Worm (Caenorhabditis elegans) whole organism, L4/young adult: Measurements from ENCODE around the gene kin-34.
"Not testable (repeated sequence)": the region's sequence is repeated elsewhere in the genome, so short reads cannot be mapped to it uniquely, and the experiment has no call there.

ENCODE experiments used
- W03F9.2 ChIP-seq: fragments of 150-350 bp; optimal IDR thresholded peaks from 2 replicates; lab custom pipeline; 2014; ENCODE audit warnings: missing biosample characterization, missing genetic modification characterization
- dao-5 ChIP-seq: sonication (generic microtip); optimal IDR thresholded peaks from 2 replicates; lab custom pipeline; 2016; ENCODE audit warnings: missing genotype, missing genetic modification characterization, moderate library complexity, missing compliant biosample characterization
- him-1 ChIP-seq: sonication (generic microtip); optimal IDR thresholded peaks from 2 replicates; lab custom pipeline; 2016; ENCODE audit warnings: missing genotype, missing genetic modification reagents, missing genetic modification characterization, missing compliant biosample characterization

Gene kin-34

DNA sequence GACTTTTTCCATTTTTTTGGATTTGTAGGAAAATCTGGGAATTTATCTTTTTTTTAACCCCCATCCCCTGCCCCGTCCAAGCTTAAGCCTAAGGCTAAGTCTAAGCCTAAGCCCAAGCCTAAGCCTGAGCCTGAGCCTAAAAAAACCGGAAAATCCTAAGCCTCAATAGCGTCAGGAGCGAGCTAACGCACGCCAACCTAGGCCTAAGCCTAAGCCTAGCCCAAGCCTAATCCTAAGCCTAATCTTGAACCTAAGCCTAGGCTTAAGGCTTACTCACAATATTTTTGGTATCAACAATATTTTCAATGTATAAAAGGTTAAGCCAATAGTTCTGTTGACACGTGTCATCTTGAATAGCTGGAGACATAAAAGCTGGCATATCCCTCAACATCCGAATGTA is 2.6 kb upstream of the kin-34 start:
- TF ChIP-seq him-1 (tag; lab: Kevin White, UChicago) (no peak), dao-5 (tag; lab: Kevin White, UChicago) (no peak), W03F9.2 (tag; lab: Kevin White, UChicago) (no peak)

DNA sequence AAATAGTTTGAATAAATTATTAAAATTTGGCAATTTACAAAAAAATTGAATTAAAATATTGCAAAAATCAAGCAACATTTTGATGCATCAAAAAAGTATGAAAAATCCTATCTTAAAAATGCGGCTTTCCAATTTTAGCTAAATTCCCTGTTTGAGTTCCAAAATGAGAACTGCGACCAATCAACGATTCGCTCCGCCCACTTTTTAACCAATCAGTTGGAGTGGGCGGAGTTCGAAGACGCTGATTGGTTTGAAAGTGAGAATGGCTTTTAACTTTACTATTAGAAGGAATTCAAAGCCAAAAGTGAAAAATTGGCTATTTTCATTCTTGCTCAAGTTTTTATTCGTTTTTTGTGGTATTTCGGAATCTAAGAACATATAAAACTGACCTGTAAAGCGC is 1.6 kb upstream of the kin-34 start:
- TF ChIP-seq him-1 (tag; lab: Kevin White, UChicago) (no peak), dao-5 (tag; lab: Kevin White, UChicago) (no peak)

DNA sequence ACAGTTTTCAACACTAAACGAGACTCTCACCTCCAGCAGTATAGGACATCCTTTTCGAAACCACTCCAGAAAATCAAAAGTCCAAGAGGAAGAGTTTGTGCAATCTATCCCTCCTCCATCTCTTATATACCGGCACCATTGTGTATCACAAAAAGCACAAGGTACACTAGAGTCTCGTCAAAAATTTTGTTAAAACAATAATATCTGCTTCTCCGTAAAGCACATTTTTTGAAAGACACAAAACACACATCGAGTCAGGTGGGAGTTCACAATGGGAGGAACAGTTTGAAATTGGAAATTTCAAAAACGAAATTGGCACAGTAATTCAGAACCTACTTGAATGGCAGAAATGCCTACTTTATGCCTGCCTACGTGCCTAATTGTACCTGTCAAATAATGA is 3.5 kb downstream of the kin-34 start, which contains the start of gene R02C2.7:
Gene R02C2.7 (minus strand): TSS at position 101 of the 400 bp plus-strand sequence.
- no peak for TF ChIP-seq him-1 (tag; lab: Kevin White, UChicago)
- TF ChIP-seq dao-5 (tag; lab: Kevin White, UChicago): no peak

DNA sequence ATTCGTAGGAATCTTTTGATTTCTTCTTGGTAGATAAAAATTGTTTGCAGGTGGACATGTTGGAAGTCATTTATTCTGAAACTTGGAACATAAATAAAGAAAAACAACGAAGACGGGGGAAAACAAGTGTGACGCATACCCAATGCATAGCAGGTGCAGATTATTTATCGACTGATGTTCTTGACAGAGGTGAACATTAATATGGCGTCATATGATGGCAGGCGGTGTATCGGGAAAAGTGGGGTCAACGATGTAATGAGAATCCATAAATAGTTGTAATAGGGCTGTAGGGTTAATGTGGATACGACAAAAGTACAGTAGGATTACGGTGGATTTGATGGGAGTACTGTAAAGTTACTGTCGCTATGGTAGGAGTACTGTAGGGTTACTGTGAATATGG is 5.7 kb downstream of the kin-34 start, which contains the start of gene txt-2:
Gene txt-2 (minus strand): TSS at position 214 of the 400 bp plus-strand sequence.
- TF ChIP-seq W03F9.2 (tag; lab: Kevin White, UChicago) (no peak), him-1 (tag; lab: Kevin White, UChicago) (no peak), dao-5 (tag; lab: Kevin White, UChicago) (no peak)

DNA sequence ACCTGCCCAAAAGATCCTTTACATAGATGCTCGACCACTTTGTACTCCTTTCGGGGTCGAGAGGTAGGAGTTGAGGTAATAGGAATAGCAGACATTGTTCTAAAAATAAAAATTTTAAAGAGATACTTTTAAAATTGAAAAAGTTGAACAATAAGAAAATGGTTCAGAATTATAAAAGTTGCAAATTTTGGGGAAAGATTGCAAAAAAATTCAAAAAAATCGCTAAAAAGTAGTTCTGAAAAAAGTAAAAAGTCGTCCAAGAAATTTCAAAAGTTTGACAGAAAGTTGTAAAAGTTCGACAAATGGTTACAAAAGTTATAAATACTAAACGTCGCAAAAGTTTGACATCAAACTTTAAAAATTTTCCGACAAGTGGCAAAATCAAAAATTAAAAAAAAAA is 7.9 kb downstream of the kin-34 start, which contains the start of gene R02C2.1:
Gene R02C2.1 (minus strand): TSS at position 101 of the 400 bp plus-strand sequence.
- TF ChIP-seq him-1 (tag; lab: Kevin White, UChicago) (no peak), dao-5 (tag; lab: Kevin White, UChicago) (no peak), W03F9.2 (tag; lab: Kevin White, UChicago) (no peak)

DNA sequence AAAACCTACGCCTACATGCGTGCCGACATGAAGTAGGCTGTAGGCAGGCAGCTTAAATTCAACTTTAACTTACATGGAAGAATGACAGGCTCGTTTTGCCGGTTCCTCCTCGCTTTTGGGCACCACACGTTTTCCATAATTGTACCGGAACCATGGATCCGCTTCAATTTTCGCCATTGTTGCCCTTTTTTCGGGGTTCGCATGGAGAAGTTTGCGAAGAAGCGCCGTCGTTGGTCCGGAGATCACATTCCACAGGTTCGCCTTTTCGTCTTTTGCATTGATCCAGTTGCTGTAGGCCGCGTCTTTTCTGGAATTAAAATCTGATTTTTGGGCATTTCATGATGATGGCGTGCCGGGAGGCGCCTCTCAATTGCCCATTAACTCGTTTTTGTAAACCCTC is 9.0 kb downstream of the kin-34 start:
- TF ChIP-seq dao-5 (tag; lab: Kevin White, UChicago) (no peak), him-1 (tag; lab: Kevin White, UChicago) (no peak), W03F9.2 (tag; lab: Kevin White, UChicago) (no peak)

DNA sequence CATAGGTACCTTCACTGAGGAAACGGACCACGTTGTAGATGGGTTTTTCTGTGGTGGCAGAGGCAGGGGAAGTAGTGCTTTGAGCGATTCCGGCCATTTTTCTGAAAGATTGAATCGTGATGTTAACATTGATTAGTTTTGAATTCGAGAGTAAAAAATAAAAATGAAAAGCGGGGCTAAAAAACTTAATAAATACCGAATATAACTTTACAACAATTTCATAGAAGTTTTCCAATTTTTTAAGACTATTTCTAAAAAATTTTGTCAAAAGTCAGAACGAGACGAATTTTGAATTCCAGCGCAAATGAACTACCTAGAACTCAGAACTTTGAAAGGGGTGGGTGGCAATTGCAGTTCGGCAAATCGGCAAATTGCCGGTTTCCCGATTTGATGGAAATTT is 11.4 kb downstream of the kin-34 start, which contains the start of gene kin-33:
Gene kin-33 (minus strand): TSS at position 101 of the 400 bp plus-strand sequence.
- no peak for TF ChIP-seq him-1 (tag; lab: Kevin White, UChicago)
- TF ChIP-seq dao-5 (tag; lab: Kevin White, UChicago): no peak
- no peak for TF ChIP-seq W03F9.2 (tag; lab: Kevin White, UChicago)

DNA sequence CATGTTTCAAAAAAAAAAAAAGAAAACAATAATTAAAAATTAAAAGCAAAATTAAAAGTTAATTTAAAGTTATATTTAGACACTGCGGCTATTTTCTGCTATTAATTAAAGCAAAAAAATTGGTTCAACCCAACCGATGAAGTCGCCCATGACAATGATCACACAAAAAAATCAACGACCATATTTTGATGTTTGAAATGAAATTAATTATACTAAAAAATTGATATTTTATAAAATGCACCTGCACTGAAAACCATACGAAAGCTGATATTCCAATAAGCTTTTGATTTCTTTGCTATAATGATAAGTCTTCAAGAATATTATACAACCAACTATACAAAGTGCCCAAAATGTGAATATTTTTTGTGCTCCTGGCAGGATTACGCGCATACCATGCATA is 26.4 kb downstream of the kin-34 start, which contains the start of gene srh-80:
Gene srh-80 (plus strand): TSS at position 301 of the 400 bp plus-strand sequence.
- TF ChIP-seq dao-5 (tag; lab: Kevin White, UChicago): no peak
- TF ChIP-seq W03F9.2 (tag; lab: Kevin White, UChicago): no peak
- TF ChIP-seq him-1 (tag; lab: Kevin White, UChicago): no peak

DNA sequence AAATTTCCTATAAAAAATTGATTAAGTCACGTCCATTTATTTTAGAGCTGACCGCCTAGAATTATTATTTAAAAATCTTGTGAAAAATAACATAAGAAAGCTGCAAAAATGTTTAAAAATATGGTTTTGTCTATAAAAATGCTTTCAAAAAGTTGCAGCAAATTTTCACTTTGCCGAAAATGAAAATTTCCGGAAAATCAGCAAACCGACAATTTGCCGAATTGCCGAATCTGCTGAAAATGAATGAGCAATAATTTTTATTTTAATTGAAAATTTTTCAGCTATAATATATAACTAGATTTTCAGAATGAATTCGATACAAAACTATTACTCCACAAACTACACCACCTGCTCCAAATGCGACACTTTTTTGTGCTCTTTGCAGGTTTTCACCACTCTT is 29.1 kb downstream of the kin-34 start, which contains the start of gene srh-78:
Gene srh-78 (plus strand): TSS at position 301 of the 400 bp plus-strand sequence.
- TF ChIP-seq W03F9.2 (tag; lab: Kevin White, UChicago): no peak
- no peak for TF ChIP-seq him-1 (tag; lab: Kevin White, UChicago)
- no peak for TF ChIP-seq dao-5 (tag; lab: Kevin White, UChicago)

DNA sequence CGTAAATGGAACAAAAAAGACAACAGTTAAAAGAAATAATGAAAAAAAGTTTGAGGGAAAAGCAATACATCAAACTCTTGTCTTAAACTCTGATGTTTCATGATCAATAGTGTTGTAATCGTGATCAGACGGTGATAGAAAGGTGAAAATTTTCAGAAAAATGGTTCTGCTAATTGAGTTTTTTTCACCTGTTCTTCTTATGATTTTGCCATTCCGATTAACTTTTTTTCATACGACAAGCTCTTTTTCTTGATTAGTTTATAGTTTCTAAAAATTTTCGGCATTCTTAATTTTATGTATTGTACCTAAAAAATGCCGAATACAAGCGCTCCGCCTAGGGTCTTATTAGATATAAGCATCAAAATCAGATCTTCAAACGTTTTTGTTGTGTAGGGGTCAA is 30.3 kb downstream of the kin-34 start:
- TF ChIP-seq dao-5 (tag; lab: Kevin White, UChicago) (no peak), W03F9.2 (tag; lab: Kevin White, UChicago) (no peak), him-1 (tag; lab: Kevin White, UChicago) (no peak)

DNA sequence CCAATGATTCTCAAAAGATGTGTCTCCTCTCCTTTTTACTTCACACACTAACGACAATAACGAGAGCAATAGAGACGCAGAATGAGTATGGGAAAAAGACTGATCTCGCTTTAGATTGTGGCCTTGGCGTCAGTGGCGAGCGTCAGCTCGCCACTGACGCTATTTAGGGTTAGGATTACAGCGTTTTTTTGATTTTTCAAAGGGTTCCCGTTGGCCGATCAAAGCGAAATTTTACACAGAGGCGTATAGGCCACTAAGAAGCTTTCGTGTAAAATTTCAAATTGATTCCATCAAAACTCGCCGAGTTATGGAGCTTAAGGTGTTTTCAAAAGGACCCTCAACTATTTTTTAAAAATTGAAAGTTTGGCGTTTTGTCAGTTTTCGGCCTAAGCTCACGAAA is 33.3 kb downstream of the kin-34 start, which contains the start of gene DC2.5:
Gene DC2.5 (minus strand): TSS at position 101 of the 400 bp plus-strand sequence.
- not testable (repeated sequence) for TF ChIP-seq W03F9.2, him-1, dao-5 (tag; lab: Kevin White, UChicago)

DNA sequence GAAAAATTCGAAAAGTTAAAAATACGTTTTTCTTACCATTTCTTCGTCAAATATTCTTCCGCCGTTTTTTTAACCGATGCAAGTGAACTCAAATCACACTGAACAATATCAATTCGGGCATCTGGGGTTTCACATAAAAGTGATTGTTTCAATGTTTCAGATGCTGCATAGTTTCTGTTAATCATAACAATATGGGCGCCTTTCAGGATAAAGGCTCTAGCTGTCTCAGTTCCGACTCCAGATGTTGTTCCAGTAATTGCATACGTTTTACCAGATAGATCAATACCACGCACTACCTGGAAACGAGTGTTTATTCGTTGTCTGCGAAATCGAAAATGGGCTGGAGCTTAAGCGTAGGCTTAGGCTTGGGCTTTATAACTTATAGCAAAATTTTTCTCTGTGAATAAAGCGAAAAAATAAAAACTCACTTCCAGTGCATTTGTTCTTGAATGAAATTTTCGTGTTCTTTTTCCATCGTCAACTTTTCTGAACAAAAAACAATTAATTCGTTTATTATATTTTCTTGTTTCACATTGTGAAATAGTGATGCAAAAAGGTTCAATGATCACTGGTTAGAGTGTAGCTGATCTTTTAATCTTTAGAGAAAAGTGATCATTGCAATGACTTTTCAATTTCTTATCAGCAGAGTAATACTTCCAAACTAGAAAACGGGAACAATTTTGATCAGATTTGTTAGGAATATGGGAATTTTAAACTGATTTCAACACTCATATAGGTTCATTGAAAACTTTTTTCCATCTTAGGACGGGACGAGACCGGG is 34.4 kb downstream of the kin-34 start:
- TF ChIP-seq W03F9.2 (tag; lab: Kevin White, UChicago) (no peak), him-1 (tag; lab: Kevin White, UChicago) (no peak), dao-5 (tag; lab: Kevin White, UChicago) (no peak)

DNA sequence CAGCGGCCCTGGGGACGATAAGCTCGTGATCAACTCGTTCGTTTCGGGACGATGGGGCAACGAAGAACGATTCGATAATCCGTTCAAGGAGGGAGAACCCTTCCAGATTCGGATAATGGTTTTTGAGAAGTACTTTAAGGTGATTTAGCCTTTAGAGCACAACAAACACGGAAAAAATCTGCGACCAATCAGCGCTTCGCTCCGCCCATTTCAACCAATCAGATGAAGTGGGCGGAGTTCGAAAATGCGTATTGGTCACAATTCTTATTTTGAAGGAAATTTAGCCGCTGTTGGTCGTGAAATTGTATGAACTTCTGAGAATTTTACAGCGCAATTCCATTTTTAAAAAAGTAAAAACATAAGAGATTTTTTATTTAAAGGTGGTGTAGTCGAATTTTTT is 39.2 kb downstream of the kin-34 start:
- TF ChIP-seq dao-5 (tag; lab: Kevin White, UChicago): no peak
- TF ChIP-seq W03F9.2 (tag; lab: Kevin White, UChicago): no peak
- TF ChIP-seq him-1 (tag; lab: Kevin White, UChicago): no peak
